Fruit fly (Drosophila melanogaster): ENCODE data around the gene fig.

Gene fig

DNA sequence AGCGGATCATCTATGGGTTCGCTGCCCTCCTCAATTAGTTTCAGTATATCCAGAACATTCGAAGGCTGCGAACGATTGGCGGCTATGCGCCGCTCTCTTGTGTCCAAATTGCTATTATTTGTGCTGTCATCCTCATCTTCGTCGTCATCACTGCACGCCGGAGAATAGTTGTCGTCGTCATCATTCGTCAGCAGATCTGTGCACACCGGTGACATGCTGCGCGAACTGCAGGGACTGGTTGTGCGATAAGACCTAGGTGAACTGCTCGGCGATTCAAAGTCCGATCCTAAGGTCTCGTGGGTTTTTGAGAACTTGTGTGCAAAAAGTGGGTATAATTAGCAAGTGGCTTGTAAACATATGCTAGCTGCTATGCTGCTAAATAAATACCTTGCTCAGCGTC, 16.9 kb upstream of the fig start:
- no peak for TF ChIP-seq N (GFP tag; optimal IDR thresholded peaks at IDR 0.05)
- no peak for TF ChIP-seq Hr78 (GFP tag; optimal IDR thresholded peaks at IDR 0.05)
- TF ChIP-seq ey (GFP tag; optimal IDR thresholded peaks at IDR 0.05): no peak
- no peak for TF ChIP-seq lola (GFP tag; optimal IDR thresholded peaks at IDR 0.05)
- TF ChIP-seq tai (GFP tag; optimal IDR thresholded peaks at IDR 0.05): no peak
- TF ChIP-seq dsf (GFP tag; optimal IDR thresholded peaks at IDR 0.05; ENCODE audit: borderline replicate concordance): no peak
- no peak for TF ChIP-seq Dif (GFP tag; optimal IDR thresholded peaks at IDR 0.05; ENCODE audit: partially characterized antibody)
- TF ChIP-seq HLH106 (tag; optimal IDR thresholded peaks at IDR 0.05): no peak
- no peak for TF ChIP-seq OdsH (GFP tag; optimal IDR thresholded peaks at IDR 0.05)

- no peak for TF ChIP-seq sv (GFP tag; optimal IDR thresholded peaks at IDR 0.05)
- TF ChIP-seq psq (GFP tag; optimal IDR thresholded peaks at IDR 0.05): peak; percentile 10
- peak; percentile 11 for TF ChIP-seq ey (GFP tag; optimal IDR thresholded peaks at IDR 0.05)
- TF ChIP-seq Hnf4 (GFP tag; optimal IDR thresholded peaks at IDR 0.05): peak; percentile 31
- no peak for TF ChIP-seq pan (optimal IDR thresholded peaks at IDR 0.05)
- TF ChIP-seq tai (GFP tag; optimal IDR thresholded peaks at IDR 0.05): no peak
- TF ChIP-seq dmrt93B (GFP tag; optimal IDR thresholded peaks at IDR 0.05): no peak
- no peak for TF ChIP-seq Rel (GFP tag; optimal IDR thresholded peaks at IDR 0.05)
- TF ChIP-seq Rel (tag; optimal IDR thresholded peaks at IDR 0.05): peak; percentile 9
- TF ChIP-seq h (GFP tag; optimal IDR thresholded peaks at IDR 0.05): peak; percentile 27
- TF ChIP-seq fru (GFP tag; optimal IDR thresholded peaks at IDR 0.05): peak; percentile 61
- peak; percentile 45 for TF ChIP-seq rgr (GFP tag; optimal IDR thresholded peaks at IDR 0.05)
- TF ChIP-seq Dfd (GFP tag; optimal IDR thresholded peaks at IDR 0.05): no peak
- no peak for TF ChIP-seq Mio (GFP tag; optimal IDR thresholded peaks at IDR 0.05)
- no peak for TF ChIP-seq CrebA (GFP tag; optimal IDR thresholded peaks at IDR 0.05; ENCODE audit: borderline replicate concordance)
- TF ChIP-seq Hr78 (GFP tag; optimal IDR thresholded peaks at IDR 0.05): no peak
- no peak for TF ChIP-seq Jra (GFP tag; optimal IDR thresholded peaks at IDR 0.05)
- TF ChIP-seq usp (GFP tag; optimal IDR thresholded peaks at IDR 0.05): no peak
- no peak for TF ChIP-seq jim (GFP tag; optimal IDR thresholded peaks at IDR 0.05)
- no peak for TF ChIP-seq GATAd (GFP tag; optimal IDR thresholded peaks at IDR 0.05)
- TF ChIP-seq CG9705 (GFP tag; optimal IDR thresholded peaks at IDR 0.05): no peak
- no peak for TF ChIP-seq Hr83 (GFP tag; optimal IDR thresholded peaks at IDR 0.05; ENCODE audit: poor library complexity, severe bottlenecking)
- TF ChIP-seq Myc (optimal IDR thresholded peaks at IDR 0.05): no peak
- no peak for TF ChIP-seq CG32264 (GFP tag; optimal IDR thresholded peaks at IDR 0.05)
- peak; percentile 5 for TF ChIP-seq OdsH (GFP tag; optimal IDR thresholded peaks at IDR 0.05)
- TF ChIP-seq sage (GFP tag; optimal IDR thresholded peaks at IDR 0.05): peak; percentile 7
- TF ChIP-seq lola (GFP tag; optimal IDR thresholded peaks at IDR 0.05): no peak
- no peak for TF ChIP-seq dl (GFP tag; optimal IDR thresholded peaks at IDR 0.05; ENCODE audit: insufficient read depth in 1 of 2, partially characterized antibody in 2 of 2)
- no peak for TF ChIP-seq dsf (GFP tag; optimal IDR thresholded peaks at IDR 0.05; ENCODE audit: borderline replicate concordance)
- no peak for TF ChIP-seq N (GFP tag; optimal IDR thresholded peaks at IDR 0.05)
- TF ChIP-seq brk (GFP tag; optimal IDR thresholded peaks at IDR 0.05): no peak
- peak; percentile 10 for TF ChIP-seq HLH106 (tag; optimal IDR thresholded peaks at IDR 0.05)
- TF ChIP-seq foxo (GFP tag; optimal IDR thresholded peaks at IDR 0.05): peak in 1 of 2 experiments; percentile 45
- TF ChIP-seq Dif (GFP tag; optimal IDR thresholded peaks at IDR 0.05; ENCODE audit: partially characterized antibody): no peak
- no peak for TF ChIP-seq Abd-B (GFP tag; optimal IDR thresholded peaks at IDR 0.05)
- TF ChIP-seq Sp1 (GFP tag; optimal IDR thresholded peaks at IDR 0.05): no peak
- no peak for TF ChIP-seq Vsx2 (GFP tag; optimal IDR thresholded peaks at IDR 0.05; ENCODE audit: partially characterized antibody)
- TF ChIP-seq woc (GFP tag; optimal IDR thresholded peaks at IDR 0.05): peak; percentile 9
- TF ChIP-seq br (GFP tag; optimal IDR thresholded peaks at IDR 0.05): no peak
Measured at dm6 chr3R:29794161-29794882, 14.1 kb upstream of the fig start, which contains the start of gene sro. Gene sro (plus strand): TSS chr3R:29794597.

All from whole organism, wandering third instar larva.